Fruit fly (Drosophila melanogaster) whole organism, wandering third instar larva: Measurements from ENCODE around the gene CG6766.
"Not testable (repeated sequence)": the region's sequence is repeated elsewhere in the genome, so short reads cannot be mapped to it uniquely, and the experiment has no call there.

Source experiments
- Abd-B ChIP-seq: fragments of >200 bp; optimal IDR thresholded peaks from 2 replicates; lab custom pipeline; 2017; ENCODE audit warnings: missing biosample characterization, missing genetic modification characterization
- CG32264 ChIP-seq: fragments of 200-800 bp; sonication (Bioruptor generic); optimal IDR thresholded peaks from 2 replicates; lab custom pipeline; 2016; ENCODE audit warnings: missing biosample characterization, missing genetic modification characterization
- Jra ChIP-seq: sonication (Bioruptor generic); optimal IDR thresholded peaks from 2 replicates; lab custom pipeline; 2016; ENCODE audit warnings: missing biosample characterization, missing genetic modification characterization
- Sp1 ChIP-seq: fragments of 200-800 bp; sonication (Bioruptor generic); optimal IDR thresholded peaks from 3 replicates; lab custom pipeline; 2019; ENCODE audit warnings: missing biosample characterization, mild to moderate bottlenecking, missing genetic modification characterization, moderate library complexity
- br ChIP-seq: fragments of 200-800 bp; sonication (Bioruptor generic); optimal IDR thresholded peaks from 2 replicates; lab custom pipeline; 2016; ENCODE audit warnings: missing biosample characterization, missing genetic modification characterization
- h ChIP-seq: fragments of 200-800 bp; sonication (Bioruptor generic); optimal IDR thresholded peaks from 3 replicates; lab custom pipeline; 2016; ENCODE audit warnings: missing biosample characterization, mild to moderate bottlenecking, missing genetic modification characterization
- jim ChIP-seq: fragments of 175-275, 200-325 bp; sonication (Bioruptor generic); optimal IDR thresholded peaks from 2 replicates; lab custom pipeline; 2016; ENCODE audit warnings: missing biosample characterization, mild to moderate bottlenecking, missing genetic modification characterization
- sv ChIP-seq: fragments of 200-800 bp; sonication (Bioruptor generic); optimal IDR thresholded peaks from 3 replicates; lab custom pipeline; 2016; ENCODE audit warnings: missing biosample characterization, missing genetic modification characterization
- usp ChIP-seq: fragments of >200 bp; optimal IDR thresholded peaks from 2 replicates; lab custom pipeline; 2017; ENCODE audit warnings: missing biosample characterization, missing genetic modification characterization

DNA sequence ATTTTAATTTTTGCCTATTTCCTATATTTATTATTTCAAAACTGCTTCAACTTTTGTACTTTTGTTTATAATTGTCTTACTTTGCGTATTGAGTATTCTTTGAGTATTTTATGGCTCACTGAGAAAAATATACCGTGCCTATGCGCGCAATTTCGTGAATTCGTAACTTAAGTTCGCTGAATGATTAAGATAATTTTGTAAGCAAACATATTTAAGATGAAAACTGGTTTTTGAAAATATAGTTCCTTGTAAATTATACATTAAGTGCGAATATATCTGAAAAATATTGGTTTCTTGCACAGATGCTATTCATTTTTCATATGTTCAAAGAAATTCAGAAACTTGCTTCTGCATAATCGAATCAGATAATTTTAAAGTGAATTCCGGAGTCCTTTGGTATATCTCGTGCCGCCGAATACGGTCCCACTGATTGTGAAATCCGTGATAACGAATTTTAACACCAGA, 41.2 kb downstream of the CG6766 start, which contains the start of the genes CG18787 and Nfs1:
- not testable (repeated sequence) for TF ChIP-seq br (GFP tag; lab: Kevin White, UChicago); Sp1 (GFP tag; lab: Kevin White, UChicago); h (GFP tag; lab: Kevin White, UChicago); sv; CG32264; jim (GFP tag; lab: Kevin White, UChicago); Abd-B; Jra (GFP tag; lab: Kevin White, UChicago); usp (GFP tag; lab: Kevin White, UChicago)
